Worm (Caenorhabditis elegans) whole organism, L1 larva: ENCODE data around the gene rbc-1.

Source experiments
- C04F5.9 ChIP-seq: sonication (generic microtip); optimal IDR thresholded peaks from 2 replicates; lab custom pipeline; 2016; ENCODE audit warnings: missing genetic modification characterization, missing compliant biosample characterization
- blmp-1 ChIP-seq: fragments of 150-350 bp; optimal IDR thresholded peaks from 2 replicates; lab custom pipeline; 2014; ENCODE audit warnings: missing biosample characterization, missing genetic modification characterization
- ceh-8 ChIP-seq: fragments of 200-800 bp; sonication (Bioruptor generic); optimal IDR thresholded peaks from 2 replicates; lab custom pipeline; 2018; ENCODE audit warnings: mild to moderate bottlenecking, missing genetic modification characterization, moderate library complexity, missing compliant biosample characterization
- efl-1 ChIP-seq, 4 experiments: fragments of 150-350 bp; optimal IDR thresholded peaks in 3 of 4; peaks in 1 of 4; 1 replicate in 1 of 4; 2 replicates in 3 of 4; lab custom pipeline; 2014; ENCODE audit warnings: missing biosample characterization in 2 of 4, missing genetic modification characterization in 2 of 4, missing genetic modification reagents in 2 of 4
- efl-3 ChIP-seq: fragments of 200-800 bp; sonication (Bioruptor generic); optimal IDR thresholded peaks from 2 replicates; lab custom pipeline; 2018; ENCODE audit warnings: mild to moderate bottlenecking, missing genetic modification characterization, missing compliant biosample characterization
- elt-2 ChIP-seq: sonication (generic microtip); optimal IDR thresholded peaks from 2 replicates; lab custom pipeline; 2016; ENCODE audit warnings: missing genetic modification characterization, mild to moderate bottlenecking, inconsistent platforms, missing compliant biosample characterization, missing genetic modification reagents
- elt-3 ChIP-seq, 6 experiments: fragments of 150-350 bp in 1 of 6; sonication (generic microtip); optimal IDR thresholded peaks; 2 replicates each; lab custom pipeline; 2017 to 2018; ENCODE audit warnings: missing biosample characterization in 6 of 6, missing genetic modification characterization in 6 of 6, inconsistent platforms in 1 of 6
- fkh-8 ChIP-seq: sonication (generic microtip); optimal IDR thresholded peaks from 2 replicates; lab custom pipeline; 2016; ENCODE audit warnings: mild to moderate bottlenecking, missing genetic modification characterization, missing compliant biosample characterization
- grh-1 ChIP-seq: fragments of 200-800 bp; sonication (Bioruptor generic); IDR thresholded peaks from 2 replicates; pipeline ENCODE4 v1.3.6; 2022; ENCODE audit warnings: missing genetic modification reagents, missing genetic modification characterization, missing compliant biosample characterization
- irx-1 ChIP-seq: sonication (generic microtip); optimal IDR thresholded peaks from 2 replicates; lab custom pipeline; 2016; ENCODE audit warnings: missing genetic modification characterization, missing compliant biosample characterization
- isw-1 ChIP-seq: fragments of 200-800 bp; sonication (Bioruptor generic); IDR thresholded peaks from 2 replicates; pipeline ENCODE4 v1.3.6; 2022; ENCODE audit warnings: missing genetic modification characterization, missing compliant biosample characterization
- jun-1 ChIP-seq: fragments of 150-350 bp; optimal IDR thresholded peaks from 2 replicates; lab custom pipeline; 2014; ENCODE audit warnings: missing biosample characterization, missing genetic modification reagents, missing genetic modification characterization
- lin-14 ChIP-seq: fragments of 200-800 bp; sonication (Bioruptor generic); optimal IDR thresholded peaks from 2 replicates; lab custom pipeline; 2018; ENCODE audit warnings: mild to moderate bottlenecking, missing genetic modification characterization, moderate library complexity, missing compliant biosample characterization
- lin-39 ChIP-seq: fragments of 150-350 bp; optimal IDR thresholded peaks from 2 replicates; lab custom pipeline; 2014; ENCODE audit warnings: missing biosample characterization, missing genetic modification reagents, missing genetic modification characterization
- lsy-2 ChIP-seq, 2 experiments: fragments of 150-350 bp; optimal IDR thresholded peaks; 2 replicates each; lab custom pipeline; 2014; ENCODE audit warnings: missing biosample characterization in 2 of 2, missing genetic modification characterization in 2 of 2
- nhr-19 ChIP-seq: fragments of 200-800 bp; sonication (Bioruptor generic); conservative IDR thresholded peaks from 2 replicates; pipeline ENCODE4 v1.3.6; 2022; ENCODE audit warnings: missing genetic modification characterization, missing compliant biosample characterization
- nhr-20 ChIP-seq: sonication (generic microtip); optimal IDR thresholded peaks from 2 replicates; lab custom pipeline; 2016; ENCODE audit warnings: mild to moderate bottlenecking, missing genetic modification characterization, missing compliant biosample characterization
- nhr-237 ChIP-seq: fragments of 150-350 bp; optimal IDR thresholded peaks from 2 replicates; lab custom pipeline; 2014; ENCODE audit warnings: missing biosample characterization, missing genetic modification characterization
- nhr-71 ChIP-seq: sonication (generic microtip); optimal IDR thresholded peaks from 2 replicates; lab custom pipeline; 2016; ENCODE audit warnings: mild to moderate bottlenecking, missing genetic modification characterization, moderate library complexity, missing compliant biosample characterization
- nhr-85 ChIP-seq: sonication (generic microtip); peaks from one replicate; lab custom pipeline; 2016; ENCODE audit warnings: missing genetic modification characterization, inconsistent platforms, missing compliant biosample characterization
- pag-3 ChIP-seq: sonication (generic microtip); optimal IDR thresholded peaks from 2 replicates; lab custom pipeline; 2017; ENCODE audit warnings: missing genetic modification characterization, mild to moderate bottlenecking, missing compliant biosample characterization, antibody characterized with exemption, borderline replicate concordance; ENCODE audit not compliant: insufficient read depth
- rnt-1 ChIP-seq: sonication (generic microtip); optimal IDR thresholded peaks from 2 replicates; lab custom pipeline; 2016; ENCODE audit warnings: mild to moderate bottlenecking, missing genetic modification characterization, moderate library complexity, missing compliant biosample characterization
- snu-23 ChIP-seq: sonication (generic microtip); optimal IDR thresholded peaks from 2 replicates; lab custom pipeline; 2016; ENCODE audit warnings: missing genetic modification characterization, missing compliant biosample characterization
- sox-4 ChIP-seq: sonication (generic microtip); optimal IDR thresholded peaks from 2 replicates; lab custom pipeline; 2016; ENCODE audit warnings: missing genetic modification characterization, missing compliant biosample characterization
- sptf-1 ChIP-seq: fragments of 150-350 bp; optimal IDR thresholded peaks from 2 replicates; lab custom pipeline; 2014; ENCODE audit warnings: missing biosample characterization, missing genetic modification characterization
- tlp-1 ChIP-seq: fragments of 150-350 bp; optimal IDR thresholded peaks from 2 replicates; lab custom pipeline; 2014; ENCODE audit warnings: missing biosample characterization, missing genetic modification characterization
- unc-30 ChIP-seq: sonication (generic microtip); optimal IDR thresholded peaks from 2 replicates; lab custom pipeline; 2017; ENCODE audit warnings: missing biosample characterization, missing genetic modification characterization
- zag-1 ChIP-seq: fragments of 150-350 bp; optimal IDR thresholded peaks from 2 replicates; lab custom pipeline; 2014; ENCODE audit warnings: missing biosample characterization, missing genetic modification characterization
- ztf-11 ChIP-seq, 2 experiments: sonication (generic microtip); optimal IDR thresholded peaks; 2 replicates each; lab custom pipeline; 2016 to 2017; ENCODE audit warnings: missing genetic modification characterization in 2 of 2, missing biosample characterization in 1 of 2, missing compliant biosample characterization in 1 of 2

rbc-1 gene

DNA sequence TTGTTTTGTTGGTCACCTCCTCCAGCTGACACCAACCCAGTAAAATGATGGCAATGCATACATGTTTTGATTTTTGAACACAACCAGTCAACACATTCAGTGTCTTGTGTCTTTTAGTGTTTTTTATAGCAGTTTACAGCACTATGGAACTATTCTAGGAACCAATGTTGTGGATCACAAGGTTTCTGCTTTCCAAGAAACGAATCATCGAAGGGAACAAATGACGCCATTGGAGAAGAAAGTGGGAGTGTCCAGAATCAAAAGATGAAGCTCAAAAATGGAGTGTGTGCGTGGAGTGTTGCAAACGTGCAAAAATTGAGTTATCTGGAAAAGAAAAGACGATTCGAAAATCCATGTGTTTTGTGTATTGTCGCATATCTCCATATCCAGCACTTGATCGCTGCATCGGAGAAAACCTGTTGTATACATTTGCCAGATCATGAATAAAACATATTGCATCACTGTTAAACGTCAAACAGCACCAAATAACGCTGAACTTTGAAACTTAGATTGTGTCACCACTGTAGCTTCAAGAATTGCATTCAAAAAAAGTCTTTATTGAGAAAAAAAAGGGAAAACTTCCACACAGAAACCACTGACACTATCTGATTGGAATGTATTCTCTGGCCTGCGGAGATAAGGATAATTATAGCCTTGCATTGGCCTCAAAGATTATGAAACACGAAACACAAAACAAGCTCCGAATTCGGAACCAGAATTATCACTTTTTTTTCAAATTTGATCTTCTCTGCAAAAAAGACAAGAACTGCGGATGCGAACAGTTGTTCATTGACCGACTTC, 48.7 kb upstream of the rbc-1 start (continued):
- TF ChIP-seq jun-1 (tag; lab: Kevin White, UChicago) (no peak), elt-3 (tag; optimal IDR thresholded peaks at IDR 0.05; lab: Kevin White, UChicago) (peak in 2 of 6 experiments; percentile 6 to 35), nhr-237 (tag; lab: Kevin White, UChicago) (no peak), lin-14 (peak; percentile 82)
- TF ChIP-seq, all 84 proteins: peak for 32

DNA sequence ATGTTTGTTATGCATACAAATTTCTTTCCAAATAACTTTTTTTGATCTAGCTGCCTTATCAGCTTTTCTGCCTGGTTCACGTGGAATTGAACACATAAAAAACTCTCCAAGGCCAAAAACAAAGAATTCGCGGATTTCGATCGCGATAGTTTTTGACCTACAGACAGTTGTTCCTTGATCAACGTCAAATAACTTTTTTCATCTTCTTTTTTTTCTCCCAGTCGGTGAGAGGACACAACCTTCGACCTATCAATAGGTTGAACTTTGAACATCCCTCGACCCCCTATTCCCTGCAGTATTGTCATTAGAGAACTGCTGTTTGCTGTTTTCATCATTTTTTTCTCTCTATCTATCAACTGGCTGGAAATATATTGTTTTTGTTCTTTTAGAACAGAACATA, 47.4 kb upstream of the rbc-1 start:
- TF ChIP-seq nhr-85 (tag; lab: Kevin White, UChicago) (peak; percentile 68), nhr-71 (tag; lab: Kevin White, UChicago) (peak; percentile 4), blmp-1 (tag; lab: Kevin White, UChicago) (peak; percentile 67), rnt-1 (tag; lab: Kevin White, UChicago) (no peak)

DNA sequence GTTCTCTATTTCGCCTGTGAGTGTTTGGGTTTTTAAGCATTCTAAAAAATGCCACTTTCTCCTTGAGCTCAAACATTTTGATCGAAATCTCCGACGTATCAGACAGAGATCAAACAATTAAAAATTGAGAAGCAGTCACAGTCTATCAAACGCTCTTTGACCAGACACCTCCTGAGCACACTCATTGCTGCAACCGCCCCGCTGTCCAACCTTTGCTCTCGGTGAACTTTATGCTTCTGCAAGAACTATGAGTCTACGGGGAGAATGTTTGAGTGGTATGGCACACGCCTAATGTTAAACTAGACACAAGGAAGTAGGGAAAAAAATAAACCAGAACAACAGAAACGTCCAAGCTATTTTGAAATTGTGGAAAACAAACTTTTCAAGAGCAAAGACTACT, 45.9 kb upstream of the rbc-1 start:
- no peak for TF ChIP-seq grh-1 (GFP tag; lab: Robert Waterston, UW)
- no peak for TF ChIP-seq tlp-1 (tag; lab: Kevin White, UChicago)
- TF ChIP-seq nhr-71 (tag; lab: Kevin White, UChicago), result peak; percentile 38
- no peak for TF ChIP-seq sox-4
- no peak for TF ChIP-seq ceh-8
- no peak for TF ChIP-seq sptf-1 (tag; lab: Kevin White, UChicago)
- no peak for TF ChIP-seq isw-1
- TF ChIP-seq ztf-11 (tag; optimal IDR thresholded peaks at IDR 0.05; lab: Kevin White, UChicago), result no peak
- TF ChIP-seq fkh-8 (tag; lab: Kevin White, UChicago), result peak; percentile 26
- TF ChIP-seq pag-3 (tag; lab: Kevin White, UChicago), result no peak
- no peak for TF ChIP-seq lsy-2 (tag; optimal IDR thresholded peaks at IDR 0.05; lab: Kevin White, UChicago)
- no peak for TF ChIP-seq zag-1
- no peak for TF ChIP-seq unc-30 (tag; lab: Kevin White, UChicago)
- TF ChIP-seq C04F5.9, result no peak
- no peak for TF ChIP-seq irx-1 (tag; lab: Kevin White, UChicago)
- TF ChIP-seq nhr-19 (GFP tag; lab: Robert Waterston, UW), result 0 out of 2 replicates have a peak, but pooled peaks have one; percentile 15
- no peak for TF ChIP-seq efl-1 (optimal IDR thresholded peaks at IDR 0.05; lab: Kevin White, UChicago)
- peak in 1 of 2 experiments; percentile 74 for TF ChIP-seq efl-1 (GFP tag; optimal IDR thresholded peaks at IDR 0.05 in 1 of 2; lab: Kevin White, UChicago)
- TF ChIP-seq nhr-237 (tag; lab: Kevin White, UChicago), result no peak
- no peak for TF ChIP-seq snu-23 (GFP tag; lab: Kevin White, UChicago)

DNA sequence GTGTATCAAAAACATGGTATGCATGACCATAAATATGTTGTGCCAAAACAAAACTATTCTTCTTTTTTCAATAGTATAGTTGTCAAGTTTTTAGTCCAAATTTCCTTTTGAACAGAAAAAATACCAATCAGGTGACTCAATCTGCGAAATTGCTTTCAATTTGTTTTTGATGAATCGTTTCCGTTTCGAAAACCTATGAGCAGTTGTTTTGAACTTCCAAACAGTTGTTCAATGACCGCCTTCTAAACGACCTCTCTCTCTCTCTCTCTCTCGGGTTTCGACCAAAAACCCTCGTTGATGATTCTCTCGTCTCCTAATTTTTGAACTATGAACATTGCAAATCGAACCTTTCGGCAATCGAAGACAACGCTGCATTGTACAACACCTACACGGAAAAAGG, 45.1 kb upstream of the rbc-1 start:
- no peak for TF ChIP-seq efl-3 (GFP tag; lab: Kevin White, UChicago)
- peak; percentile 68 for TF ChIP-seq nhr-85 (tag; lab: Kevin White, UChicago)
- no peak for TF ChIP-seq nhr-237 (tag; lab: Kevin White, UChicago)
- TF ChIP-seq snu-23 (GFP tag; lab: Kevin White, UChicago), result peak; percentile 41
- peak; percentile 77 for TF ChIP-seq nhr-71 (tag; lab: Kevin White, UChicago)
- TF ChIP-seq nhr-20, result peak; percentile 38
- peak; percentile 76 for TF ChIP-seq rnt-1 (tag; lab: Kevin White, UChicago)
- TF ChIP-seq C04F5.9, result no peak
- peak; percentile 62 for TF ChIP-seq nhr-19 (GFP tag; lab: Robert Waterston, UW)
- peak; percentile 71 for TF ChIP-seq lin-14
- TF ChIP-seq lin-39 (tag; lab: Kevin White, UChicago), result peak; percentile 66

DNA sequence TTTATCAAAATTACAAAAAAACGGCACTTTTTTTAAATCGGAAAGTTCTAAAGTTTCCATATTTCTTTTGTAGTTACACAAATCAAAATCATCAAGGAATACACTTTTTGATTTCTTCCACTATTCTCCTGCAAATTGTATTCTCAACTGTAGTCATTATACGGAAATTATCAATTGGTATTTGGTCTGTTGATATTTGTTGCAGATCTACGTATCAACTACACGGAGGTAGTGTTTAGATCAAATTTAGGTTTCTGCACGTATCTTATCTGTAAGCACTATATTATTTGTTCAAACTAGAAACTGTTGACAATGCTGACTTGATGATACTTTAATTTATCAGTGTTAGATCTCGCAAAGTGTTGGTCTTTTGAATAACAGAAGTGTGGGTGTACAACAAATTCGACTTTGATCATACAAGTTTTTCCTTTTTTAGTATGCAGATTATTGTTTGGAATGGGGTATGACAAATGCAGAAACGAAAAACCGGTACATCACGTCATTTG, 42.9 kb upstream of the rbc-1 start:
- peak; percentile 4 for TF ChIP-seq elt-2
- TF ChIP-seq tlp-1 (tag; lab: Kevin White, UChicago), result no peak
- TF ChIP-seq nhr-85 (tag; lab: Kevin White, UChicago), result peak; percentile 56
- TF ChIP-seq, all 84 proteins: peak for 2
